Worm (Caenorhabditis elegans) whole organism, L4 larva: ENCODE measurements around the gene dlc-1.

Experiments
- D1046.2 ChIP-seq: fragments of 200-800 bp; sonication (Bioruptor generic); IDR thresholded peaks from 2 replicates; pipeline ENCODE4 v1.3.6; 2022; ENCODE audit warnings: missing genetic modification characterization, missing compliant biosample characterization
- F37D6.2 ChIP-seq: sonication (generic microtip); optimal IDR thresholded peaks from 2 replicates; lab custom pipeline; 2016; ENCODE audit warnings: mild to moderate bottlenecking, missing genetic modification characterization, missing compliant biosample characterization
- T26A8.4 ChIP-seq: fragments of 200-800 bp; sonication (Bioruptor generic); IDR thresholded peaks from 2 replicates; pipeline ENCODE4 v1.3.6; 2022; ENCODE audit warnings: missing genetic modification characterization, missing compliant biosample characterization
- Y48G9A.11 ChIP-seq: fragments of 200-800 bp; sonication (Bioruptor generic); IDR thresholded peaks from 2 replicates; pipeline ENCODE4 v1.3.6; 2022; ENCODE audit warnings: missing genetic modification reagents, missing genetic modification characterization, missing compliant biosample characterization
- ZK546.5 ChIP-seq, 2 experiments: sonication (generic microtip); optimal IDR thresholded peaks; 2 replicates each; lab custom pipeline; 2017; ENCODE audit warnings: missing biosample characterization in 2 of 2, missing genetic modification characterization in 2 of 2
- aha-1 ChIP-seq: fragments of 150-350 bp; peaks from one replicate; lab custom pipeline; 2014; ENCODE audit warnings: missing biosample characterization, missing genetic modification characterization
- attf-4 ChIP-seq: sonication (generic microtip); optimal IDR thresholded peaks from 3 replicates; lab custom pipeline; 2017; ENCODE audit warnings: missing biosample characterization, missing genetic modification characterization
- ceh-44 ChIP-seq: fragments of 200-800 bp; sonication (Bioruptor generic); IDR thresholded peaks from 2 replicates; pipeline ENCODE4 v1.3.6; 2022; ENCODE audit warnings: missing genetic modification reagents, missing genetic modification characterization, missing compliant biosample characterization
- ceh-62 ChIP-seq: sonication (generic microtip); optimal IDR thresholded peaks from 2 replicates; lab custom pipeline; 2017; ENCODE audit warnings: missing biosample characterization, missing genetic modification characterization
- daf-12 ChIP-seq: fragments of 150-350 bp; optimal IDR thresholded peaks from 2 replicates; lab custom pipeline; 2014; ENCODE audit warnings: missing biosample characterization, missing genetic modification reagents, missing genetic modification characterization
- daf-19 ChIP-seq: fragments of 200-800 bp; sonication (Bioruptor generic); conservative IDR thresholded peaks from 2 replicates; pipeline ENCODE4 v1.3.6; 2022; ENCODE audit warnings: missing genetic modification characterization, missing compliant biosample characterization
- daf-8 ChIP-seq: fragments of 200-800 bp; sonication (Bioruptor generic); IDR thresholded peaks from 2 replicates; pipeline ENCODE4 v1.3.6; 2022; ENCODE audit warnings: missing genetic modification characterization, missing compliant biosample characterization
- dmd-6 ChIP-seq: fragments of 200-800 bp; sonication (Bioruptor generic); IDR thresholded peaks from 2 replicates; pipeline ENCODE4 v1.3.6; 2022; ENCODE audit warnings: missing genetic modification reagents, missing genetic modification characterization, missing compliant biosample characterization
- dpl-1 ChIP-seq: fragments of 150-350 bp; optimal IDR thresholded peaks from 2 replicates; lab custom pipeline; 2014; ENCODE audit warnings: missing biosample characterization, missing genetic modification reagents, missing genetic modification characterization
- dve-1 ChIP-seq: sonication (generic microtip); optimal IDR thresholded peaks from 2 replicates; lab custom pipeline; 2017; ENCODE audit warnings: antibody characterized with exemption, mild to moderate bottlenecking, missing genetic modification characterization, missing compliant biosample characterization; ENCODE audit not compliant: insufficient read depth
- fos-1 ChIP-seq: fragments of 150-350 bp; optimal IDR thresholded peaks from 2 replicates; lab custom pipeline; 2014; ENCODE audit warnings: missing biosample characterization, missing genetic modification characterization
- hif-1 ChIP-seq, 2 experiments: sonication (generic microtip); optimal IDR thresholded peaks; 2 replicates each; lab custom pipeline; 2016 to 2017; ENCODE audit warnings: missing compliant biosample characterization in 2 of 2, missing genetic modification characterization in 2 of 2, missing genetic modification reagents in 2 of 2, missing genotype in 2 of 2, mild to moderate bottlenecking in 1 of 2
- hlh-11 ChIP-seq: fragments of 200-800 bp; sonication (Bioruptor generic); optimal IDR thresholded peaks from 2 replicates; lab custom pipeline; 2018; ENCODE audit warnings: mild to moderate bottlenecking, missing genetic modification characterization, missing compliant biosample characterization
- hlh-30 ChIP-seq: sonication (generic microtip); optimal IDR thresholded peaks from 2 replicates; lab custom pipeline; 2017; ENCODE audit warnings: antibody characterized with exemption, mild to moderate bottlenecking, missing genetic modification characterization, missing compliant biosample characterization; ENCODE audit not compliant: insufficient read depth
- lin-38 ChIP-seq: fragments of 200-800 bp; sonication (Bioruptor generic); IDR thresholded peaks from 2 replicates; pipeline ENCODE4 v1.3.6; 2022; ENCODE audit warnings: missing genetic modification reagents, missing genetic modification characterization, missing compliant biosample characterization
- lir-3 ChIP-seq: sonication (generic microtip); optimal IDR thresholded peaks from 2 replicates; lab custom pipeline; 2016; ENCODE audit warnings: mild to moderate bottlenecking, missing genetic modification characterization, missing compliant biosample characterization
- mdl-1 ChIP-seq, 2 experiments: fragments of 150-350 bp in 1 of 2; sonication (generic microtip) in 1 of 2; optimal IDR thresholded peaks; 2 replicates each; lab custom pipeline; 2014 to 2017; ENCODE audit warnings: missing biosample characterization in 2 of 2, missing genetic modification characterization in 2 of 2
- mdt-29 ChIP-seq: fragments of 200-800 bp; sonication (Bioruptor generic); IDR thresholded peaks from 2 replicates; pipeline ENCODE4 v1.3.6; 2022; ENCODE audit warnings: missing genetic modification reagents, missing genetic modification characterization, missing compliant biosample characterization
- mxl-2 ChIP-seq: fragments of 200-800 bp; sonication (Bioruptor generic); conservative IDR thresholded peaks from 2 replicates; pipeline ENCODE4 v1.3.6; 2022; ENCODE audit warnings: missing genetic modification reagents, missing genetic modification characterization, missing compliant biosample characterization
- nhr-25 ChIP-seq: sonication (generic microtip); optimal IDR thresholded peaks from 2 replicates; lab custom pipeline; 2017; ENCODE audit warnings: missing genetic modification characterization, mild to moderate bottlenecking, missing compliant biosample characterization, antibody characterized with exemption, moderate library complexity, borderline replicate concordance; ENCODE audit not compliant: insufficient read depth
- nhr-28 ChIP-seq: fragments of 150-350 bp; optimal IDR thresholded peaks from 2 replicates; lab custom pipeline; 2014; ENCODE audit warnings: missing biosample characterization, missing genetic modification characterization
- nhr-41 ChIP-seq: fragments of 200-800 bp; sonication (Bioruptor generic); IDR thresholded peaks from 2 replicates; pipeline ENCODE4 v1.3.6; 2022; ENCODE audit warnings: missing genetic modification reagents, missing genetic modification characterization, missing compliant biosample characterization
- nhr-42 ChIP-seq: fragments of 200-800 bp; sonication (Bioruptor generic); IDR thresholded peaks from 2 replicates; pipeline ENCODE4 v1.3.6; 2022; ENCODE audit warnings: missing genetic modification characterization, missing compliant biosample characterization
- nhr-76 ChIP-seq: fragments of 150-350 bp; optimal IDR thresholded peaks from 2 replicates; lab custom pipeline; 2014; ENCODE audit warnings: missing biosample characterization, missing genetic modification characterization
- nhr-77 ChIP-seq: fragments of 150-350 bp; optimal IDR thresholded peaks from 2 replicates; lab custom pipeline; 2014; ENCODE audit warnings: missing biosample characterization, missing genetic modification characterization
- pha-4 ChIP-seq, 2 experiments: fragments of 150-350 bp in 1 of 2; fragments of 200-800 bp in 1 of 2; sonication (Bioruptor generic) in 1 of 2; IDR thresholded peaks in 1 of 2; optimal IDR thresholded peaks in 1 of 2; 2 replicates each; pipeline versions ENCODE4 v1.3.6 to Lab custom; 2014 to 2022; ENCODE audit warnings: missing genetic modification characterization in 2 of 2, missing genetic modification reagents in 2 of 2, missing biosample characterization in 1 of 2, missing compliant biosample characterization in 1 of 2
- pqm-1 ChIP-seq: sonication (generic microtip); optimal IDR thresholded peaks from 2 replicates; lab custom pipeline; 2017; ENCODE audit warnings: missing biosample characterization, missing genetic modification characterization
- sdz-12 ChIP-seq: fragments of 200-800 bp; sonication (Bioruptor generic); optimal IDR thresholded peaks from 2 replicates; lab custom pipeline; 2018; ENCODE audit warnings: mild to moderate bottlenecking, missing genetic modification characterization, missing compliant biosample characterization
- skn-1 ChIP-seq: fragments of 150-350 bp; optimal IDR thresholded peaks from 2 replicates; lab custom pipeline; 2014; ENCODE audit warnings: missing biosample characterization, missing genetic modification characterization
- snpc-4 ChIP-seq: fragments of 150-350 bp; optimal IDR thresholded peaks from 2 replicates; lab custom pipeline; 2014; ENCODE audit warnings: missing biosample characterization, missing genetic modification characterization
- tra-1 ChIP-seq: fragments of 200-800 bp; sonication (Bioruptor generic); IDR thresholded peaks from 2 replicates; pipeline ENCODE4 v1.3.6; 2022; ENCODE audit warnings: missing genetic modification reagents, missing genetic modification characterization, missing compliant biosample characterization
- unc-62 ChIP-seq, 3 experiments: fragments of 150-350 bp in 1 of 3; sonication (generic microtip); optimal IDR thresholded peaks in 2 of 3; peaks in 1 of 3; 1 replicate in 1 of 3; 2 replicates in 2 of 3; lab custom pipeline; 2014 to 2017; ENCODE audit warnings: missing biosample characterization in 3 of 3, missing genetic modification characterization in 3 of 3, missing genetic modification reagents in 3 of 3, missing genotype in 1 of 3
- vab-7 ChIP-seq: fragments of 200-800 bp; sonication (Bioruptor generic); IDR thresholded peaks from 2 replicates; pipeline ENCODE4 v1.3.6; 2022; ENCODE audit warnings: missing genetic modification reagents, missing genetic modification characterization, missing compliant biosample characterization
- zfp-3 ChIP-seq: fragments of 200-800 bp; sonication (Bioruptor generic); conservative IDR thresholded peaks from 2 replicates; pipeline ENCODE4 v1.3.6; 2022; ENCODE audit warnings: missing genetic modification reagents, missing genetic modification characterization, missing compliant biosample characterization
- ztf-7 ChIP-seq: fragments of 150-350 bp; optimal IDR thresholded peaks from 2 replicates; lab custom pipeline; 2014; ENCODE audit warnings: missing biosample characterization, missing genetic modification characterization

Gene dlc-1

ce11 chrIII:6504157-6504556 is 40.6 kb upstream of the dlc-1 start:
- TF ChIP-seq Y48G9A.11 (GFP tag; lab: Robert Waterston, UW): peak; percentile 95

- peak; percentile 74 for TF ChIP-seq aha-1 (tag; lab: Kevin White, UChicago)
- no peak for TF ChIP-seq sdz-12 (GFP tag; lab: Kevin White, UChicago)
- TF ChIP-seq pqm-1: peak; percentile 29
- no peak for TF ChIP-seq ztf-7 (tag; lab: Kevin White, UChicago)
- TF ChIP-seq lin-38 (GFP tag; lab: Robert Waterston, UW): no peak
- TF ChIP-seq ceh-44 (GFP tag; lab: Robert Waterston, UW): no peak
- TF ChIP-seq nhr-28 (tag; lab: Kevin White, UChicago): no peak
- peak; percentile 21; the same call in 1 of the 2 replicates for TF ChIP-seq dmd-6 (GFP tag; lab: Robert Waterston, UW)
- TF ChIP-seq, all 104 proteins: peak for 3
These were observed 36.5 kb upstream of the dlc-1 start, which contains the start of gene F23F12.3 for ce11 chrIII:6500032-6500564. Gene F23F12.3, plus strand, starts transcription at chrIII:6500514.

ce11 chrIII:6499102-6499501 is 35.5 kb upstream of the dlc-1 start:
- TF ChIP-seq dpl-1 (GFP tag; lab: Kevin White, UChicago): no peak
- no peak for TF ChIP-seq ztf-7 (tag; lab: Kevin White, UChicago)
- TF ChIP-seq nhr-42 (GFP tag; lab: Robert Waterston, UW): no peak
- no peak for TF ChIP-seq lir-3 (tag; lab: Kevin White, UChicago)
- TF ChIP-seq unc-62 (GFP tag; optimal IDR thresholded peaks at IDR 0.05 in 1 of 2; lab: Kevin White, UChicago): peak in 1 of 2 experiments; percentile 92
- TF ChIP-seq unc-62 (tag; optimal IDR thresholded peaks at IDR 0.05; lab: Kevin White, UChicago): no peak

ce11 chrIII:6498176-6498575 is 34.6 kb upstream of the dlc-1 start, which contains the start of gene sdz-15:
Gene sdz-15, plus strand, starts transcription at chrIII:6498476.
- TF ChIP-seq nhr-41 (GFP tag; lab: Robert Waterston, UW) (no peak), D1046.2 (GFP tag; lab: Robert Waterston, UW) (no peak), Y48G9A.11 (GFP tag; lab: Robert Waterston, UW) (no peak), daf-19 (no peak), F37D6.2 (no peak), unc-62 (GFP tag; optimal IDR thresholded peaks at IDR 0.05 in 1 of 2; lab: Kevin White, UChicago) (no peak), unc-62 (tag; optimal IDR thresholded peaks at IDR 0.05; lab: Kevin White, UChicago) (no peak), ceh-62 (tag; lab: Kevin White, UChicago) (no peak), mdt-29 (GFP tag; lab: Robert Waterston, UW) (no peak), mdl-1 (tag; optimal IDR thresholded peaks at IDR 0.05; lab: Kevin White, UChicago) (no peak), fos-1 (tag; lab: Kevin White, UChicago) (no peak), nhr-77 (no peak), zfp-3 (GFP tag; lab: Robert Waterston, UW) (no peak), vab-7 (GFP tag; lab: Robert Waterston, UW) (no peak), nhr-76 (tag; lab: Kevin White, UChicago) (no peak), pha-4 (GFP tag; IDR thresholded peaks at IDR 0.05; lab: Robert Waterston, UW) (no peak), pha-4 (tag; optimal IDR thresholded peaks at IDR 0.05; lab: Kevin White, UChicago) (no peak), dve-1 (tag; lab: Kevin White, UChicago) (no peak), skn-1 (no peak)

ce11 chrIII:6495191-6495723 is 31.7 kb upstream of the dlc-1 start, which contains the start of gene F23F12.13:
Gene F23F12.13, plus strand, starts transcription at chrIII:6495673.
- TF ChIP-seq attf-4 (tag; lab: Kevin White, UChicago): no peak
- TF ChIP-seq tra-1: no peak
- no peak for TF ChIP-seq ZK546.5 (tag; optimal IDR thresholded peaks at IDR 0.05; lab: Kevin White, UChicago)
- TF ChIP-seq dve-1 (tag; lab: Kevin White, UChicago): peak; percentile 58
- no peak for TF ChIP-seq nhr-25 (tag; lab: Kevin White, UChicago)
- TF ChIP-seq dmd-6 (GFP tag; lab: Robert Waterston, UW): peak; percentile 53; the same call in 1 of the 2 replicates
- TF ChIP-seq nhr-76 (tag; lab: Kevin White, UChicago): no peak
- no peak for TF ChIP-seq daf-8 (GFP tag; lab: Robert Waterston, UW)
- peak; percentile 52 for TF ChIP-seq hlh-30 (tag; lab: Kevin White, UChicago)
- no peak for TF ChIP-seq T26A8.4 (GFP tag; lab: Robert Waterston, UW)
- TF ChIP-seq nhr-41 (GFP tag; lab: Robert Waterston, UW): no peak
- no peak for TF ChIP-seq daf-19
- TF ChIP-seq mxl-2 (GFP tag; lab: Robert Waterston, UW): no peak
- TF ChIP-seq daf-12 (tag; lab: Kevin White, UChicago): no peak
- no peak for TF ChIP-seq zfp-3 (GFP tag; lab: Robert Waterston, UW)
- peak; percentile 41 for TF ChIP-seq hlh-11 (tag; lab: Kevin White, UChicago)
- TF ChIP-seq hif-1 (tag; optimal IDR thresholded peaks at IDR 0.05; lab: Kevin White, UChicago): no peak
- TF ChIP-seq nhr-28 (tag; lab: Kevin White, UChicago): peak; percentile 37
- TF ChIP-seq aha-1 (tag; lab: Kevin White, UChicago): no peak
- TF ChIP-seq snpc-4 (tag; lab: Kevin White, UChicago): no peak
